Fruit fly (Drosophila melanogaster) whole organism, embryonic: ENCODE data around the gene CG31211.

Experiments
- Awh ChIP-seq: fragments of 200-800 bp; sonication (Bioruptor generic); IDR thresholded peaks from 2 replicates; pipeline ENCODE4, ENCODE4 v1.3.6; 2022; ENCODE audit warnings: missing biosample characterization, missing genetic modification characterization
- Blimp-1 ChIP-seq: fragments of 200-800 bp; sonication (Bioruptor generic); optimal IDR thresholded peaks from 3 replicates; lab custom pipeline; 2018; ENCODE audit warnings: missing biosample characterization, missing genetic modification characterization, mild to moderate bottlenecking, moderate library complexity, missing genetic modification reagents
- CG10366 ChIP-seq: fragments of 200-800 bp; sonication (Bioruptor generic); IDR thresholded peaks from 2 replicates; pipeline ENCODE4 v1.3.6; 2022; ENCODE audit warnings: missing biosample characterization, missing genetic modification characterization
- CG10959 ChIP-seq: fragments of 200-800 bp; sonication (Bioruptor generic); IDR thresholded peaks from 2 replicates; pipeline ENCODE4 v1.3.6; 2022; ENCODE audit warnings: missing biosample characterization, missing genetic modification characterization
- CG12155 ChIP-seq: fragments of 200-800 bp; sonication (Bioruptor generic); optimal IDR thresholded peaks from 3 replicates; lab custom pipeline; 2016; ENCODE audit warnings: missing biosample characterization, missing genetic modification characterization
- CG12299 ChIP-seq: fragments of 200-800 bp; sonication (Bioruptor generic); optimal IDR thresholded peaks from 2 replicates; lab custom pipeline; 2018; ENCODE audit warnings: missing biosample characterization, mild to moderate bottlenecking, missing genetic modification characterization
- CG12659 ChIP-seq: fragments of 200-800 bp; sonication (Bioruptor generic); optimal IDR thresholded peaks from 3 replicates; lab custom pipeline; 2017; ENCODE audit warnings: mild to moderate bottlenecking, missing biosample characterization, missing genetic modification reagents, missing genetic modification characterization
- CG15011 ChIP-seq: fragments of 200-800 bp; sonication (Bioruptor generic); optimal IDR thresholded peaks from 3 replicates; lab custom pipeline; 2018; ENCODE audit warnings: missing biosample characterization, mild to moderate bottlenecking, missing genetic modification characterization
- CG15479 ChIP-seq: fragments of 200-800 bp; sonication (Bioruptor generic); optimal IDR thresholded peaks from 3 replicates; lab custom pipeline; 2019; ENCODE audit warnings: missing biosample characterization, mild to moderate bottlenecking, missing genetic modification characterization, moderate library complexity
- CG1602 ChIP-seq: fragments of 200-800 bp; sonication (Bioruptor generic); optimal IDR thresholded peaks from 3 replicates; lab custom pipeline; 2016; ENCODE audit warnings: missing biosample characterization, missing genetic modification characterization
- CG18599 ChIP-seq: fragments of 200-800 bp; sonication (Bioruptor generic); optimal IDR thresholded peaks from 3 replicates; lab custom pipeline; 2017; ENCODE audit warnings: missing biosample characterization, missing genetic modification characterization, mild to moderate bottlenecking, moderate library complexity, missing genetic modification reagents
- CG34224 ChIP-seq: fragments of 200-800 bp; sonication (Bioruptor generic); IDR thresholded peaks from 3 replicates; pipeline ENCODE4 v1.3.6; 2022; ENCODE audit warnings: missing biosample characterization, missing genetic modification characterization; ENCODE audit not compliant: partially characterized antibody
- CG3838 ChIP-seq: fragments of 200-800 bp; sonication (Bioruptor generic); optimal IDR thresholded peaks from 3 replicates; lab custom pipeline; 2016; ENCODE audit warnings: missing biosample characterization, missing genetic modification characterization
- CG3995 ChIP-seq: fragments of 200-800 bp; sonication (Bioruptor generic); optimal IDR thresholded peaks from 3 replicates; lab custom pipeline; 2016; ENCODE audit warnings: missing biosample characterization, missing genetic modification characterization
- CG4424 ChIP-seq: fragments of 200-800 bp; sonication (Bioruptor generic); optimal IDR thresholded peaks from 3 replicates; lab custom pipeline; 2016; ENCODE audit warnings: missing biosample characterization, missing genetic modification characterization
- CG6689 ChIP-seq: fragments of 200-800 bp; sonication (Bioruptor generic); IDR thresholded peaks from 2 replicates; pipeline ENCODE4 v1.3.6; 2022; ENCODE audit warnings: missing biosample characterization, missing genetic modification characterization
- CG7786 ChIP-seq: fragments of 200-800 bp; sonication (Bioruptor generic); optimal IDR thresholded peaks from 2 replicates; lab custom pipeline; 2016; ENCODE audit warnings: missing biosample characterization, missing genetic modification characterization
- CG7839 ChIP-seq: fragments of 200-800 bp; sonication (Bioruptor generic); optimal IDR thresholded peaks from 3 replicates; lab custom pipeline; 2018; ENCODE audit warnings: missing biosample characterization, mild to moderate bottlenecking, missing genetic modification characterization, moderate library complexity
- CG8281 ChIP-seq: fragments of 200-800 bp; sonication (Bioruptor generic); optimal IDR thresholded peaks from 2 replicates; lab custom pipeline; 2018; ENCODE audit warnings: missing biosample characterization, mild to moderate bottlenecking, missing genetic modification characterization, moderate library complexity
- CG8290 ChIP-seq, 3 experiments: fragments of 200-800 bp; sonication (Bioruptor generic); optimal IDR thresholded peaks; 2 replicates each; lab custom pipeline; 2016 to 2019; ENCODE audit warnings: missing biosample characterization in 3 of 3, missing genetic modification characterization in 3 of 3, mild to moderate bottlenecking in 2 of 3, moderate library complexity in 1 of 3
- CG9609 ChIP-seq: fragments of 200-800 bp; sonication (Bioruptor generic); optimal IDR thresholded peaks from 3 replicates; lab custom pipeline; 2016; ENCODE audit warnings: missing biosample characterization, missing genetic modification characterization
- Dbx ChIP-seq: fragments of 200-800 bp; sonication (Bioruptor generic); IDR thresholded peaks from 3 replicates; pipeline ENCODE4 v1.3.6; 2022; ENCODE audit warnings: missing biosample characterization, missing genetic modification characterization
- Deaf1 ChIP-seq: fragments of 200-800 bp; optimal IDR thresholded peaks from 3 replicates; lab custom pipeline; 2019; ENCODE audit warnings: missing biosample characterization, mild to moderate bottlenecking, missing genetic modification characterization, moderate library complexity
- Dip3 ChIP-seq: fragments of 200-800 bp; sonication (Bioruptor generic); optimal IDR thresholded peaks from 3 replicates; lab custom pipeline; 2016; ENCODE audit warnings: missing biosample characterization, missing genetic modification characterization
- Ets65A ChIP-seq: fragments of 200-800 bp; sonication (Bioruptor generic); peaks from one replicate; lab custom pipeline; 2016; ENCODE audit warnings: missing biosample characterization, missing genetic modification characterization
- HLH4C ChIP-seq: fragments of 200-800 bp; sonication (Bioruptor generic); IDR thresholded peaks from 3 replicates; pipeline ENCODE4 v1.3.6; 2022; ENCODE audit warnings: missing biosample characterization, missing genetic modification characterization; ENCODE audit not compliant: partially characterized antibody
- HLH54F ChIP-seq: fragments of 200-800 bp; sonication (Bioruptor generic); optimal IDR thresholded peaks from 3 replicates; lab custom pipeline; 2016; ENCODE audit warnings: missing biosample characterization, missing genetic modification characterization
- Hmr ChIP-seq: fragments of 200-800 bp; sonication (Bioruptor generic); optimal IDR thresholded peaks from 3 replicates; lab custom pipeline; 2017; ENCODE audit warnings: mild to moderate bottlenecking, missing biosample characterization, missing genetic modification reagents, missing genetic modification characterization
- Myb ChIP-seq: fragments of 200-800 bp; sonication (Bioruptor generic); optimal IDR thresholded peaks from 2 replicates; lab custom pipeline; 2016; ENCODE audit warnings: missing biosample characterization, missing genetic modification characterization
- Side ChIP-seq: fragments of 200-800 bp; sonication (Bioruptor generic); optimal IDR thresholded peaks from 2 replicates; lab custom pipeline; 2016; ENCODE audit warnings: missing biosample characterization, missing genetic modification characterization
- Sry-β ChIP-seq: fragments of 200-800 bp; sonication (Bioruptor generic); optimal IDR thresholded peaks from 2 replicates; lab custom pipeline; 2018; ENCODE audit warnings: missing biosample characterization, mild to moderate bottlenecking, missing genetic modification characterization, moderate library complexity
- Trl ChIP-seq, 3 experiments: fragments of >200 bp in 2 of 3; fragments of 200-800 bp in 1 of 3; sonication (Bioruptor generic) in 1 of 3; optimal IDR thresholded peaks; 2 replicates in 1 of 3; 3 replicates in 2 of 3; lab custom pipeline; 2016 to 2017; ENCODE audit warnings: missing biosample characterization in 1 of 3, missing genetic modification characterization in 1 of 3
- Usf ChIP-seq: fragments of 200-800 bp; sonication (Bioruptor generic); optimal IDR thresholded peaks from 2 replicates; lab custom pipeline; 2017; ENCODE audit warnings: missing genotype, missing biosample characterization, missing genetic modification characterization
- Xbp1 ChIP-seq: fragments of 200-800 bp; sonication (Bioruptor generic); optimal IDR thresholded peaks from 3 replicates; lab custom pipeline; 2016; ENCODE audit warnings: missing biosample characterization, mild to moderate bottlenecking, missing genetic modification characterization
- abd-A ChIP-seq: fragments of 200-800 bp; sonication (Bioruptor generic); optimal IDR thresholded peaks from 3 replicates; lab custom pipeline; 2019; ENCODE audit warnings: missing biosample characterization, mild to moderate bottlenecking, missing genetic modification characterization, moderate library complexity
- ash1 ChIP-seq: fragments of 200-800 bp; sonication (Bioruptor generic); optimal IDR thresholded peaks from 2 replicates; lab custom pipeline; 2018; ENCODE audit warnings: missing biosample characterization, mild to moderate bottlenecking, missing genetic modification characterization
- bowl ChIP-seq: fragments of 200-800 bp; sonication (Bioruptor generic); IDR thresholded peaks from 2 replicates; pipeline ENCODE4 v1.3.6; 2022; ENCODE audit warnings: missing biosample characterization, missing genetic modification characterization
- cas ChIP-seq: fragments of 200-800 bp; sonication (Bioruptor generic); IDR thresholded peaks from 2 replicates; pipeline ENCODE4 v1.3.6; 2022; ENCODE audit warnings: missing biosample characterization, missing genetic modification characterization
- chinmo ChIP-seq: fragments of 200-800 bp; sonication (Bioruptor generic); IDR thresholded peaks from 4 replicates; pipeline ENCODE4 v1.3.6; 2022; ENCODE audit warnings: missing biosample characterization, missing genetic modification characterization; ENCODE audit not compliant: partially characterized antibody
- corto ChIP-seq: fragments of 200-800 bp; sonication (Bioruptor generic); optimal IDR thresholded peaks from 2 replicates; lab custom pipeline; 2016; ENCODE audit warnings: missing biosample characterization, mild to moderate bottlenecking, missing genetic modification characterization, moderate library complexity
- da ChIP-seq: fragments of 200-800 bp; sonication (Bioruptor generic); optimal IDR thresholded peaks from 2 replicates; lab custom pipeline; 2016; ENCODE audit warnings: missing biosample characterization, missing genetic modification characterization
- her ChIP-seq: fragments of 200-800 bp; sonication (Bioruptor generic); optimal IDR thresholded peaks from 2 replicates; lab custom pipeline; 2016; ENCODE audit warnings: missing biosample characterization, missing genetic modification characterization
- knrl ChIP-seq: fragments of 200-800 bp; sonication (Bioruptor generic); IDR thresholded peaks from 3 replicates; pipeline ENCODE4 v1.3.6; 2022; ENCODE audit warnings: missing biosample characterization, missing genetic modification characterization; ENCODE audit not compliant: partially characterized antibody
- pita ChIP-seq: fragments of 200-800 bp; sonication (Bioruptor generic); optimal IDR thresholded peaks from 2 replicates; lab custom pipeline; 2017; ENCODE audit warnings: missing biosample characterization, mild to moderate bottlenecking, missing genetic modification characterization
- repo ChIP-seq: fragments of 200-800 bp; sonication (Bioruptor generic); optimal IDR thresholded peaks from 2 replicates; lab custom pipeline; 2016; ENCODE audit warnings: missing biosample characterization, missing genetic modification characterization
- salm ChIP-seq: fragments of 200-800 bp; sonication (Bioruptor generic); optimal IDR thresholded peaks from 2 replicates; lab custom pipeline; 2018; ENCODE audit warnings: missing biosample characterization, mild to moderate bottlenecking, missing genetic modification characterization
- sd ChIP-seq: fragments of 200-800 bp; sonication (Bioruptor generic); optimal IDR thresholded peaks from 3 replicates; lab custom pipeline; 2018; ENCODE audit warnings: missing biosample characterization, mild to moderate bottlenecking, missing genetic modification characterization, moderate library complexity
- sens-2 ChIP-seq: fragments of 200-800 bp; sonication (Bioruptor generic); IDR thresholded peaks from 2 replicates; pipeline ENCODE4 v1.3.6; 2022; ENCODE audit warnings: missing biosample characterization, missing genetic modification characterization
- stc ChIP-seq: fragments of 200-800 bp; sonication (Bioruptor generic); IDR thresholded peaks from 2 replicates; pipeline ENCODE4 v1.3.6; 2022; ENCODE audit warnings: missing biosample characterization, missing genetic modification characterization
- trem ChIP-seq: fragments of 200-800 bp; optimal IDR thresholded peaks from 3 replicates; lab custom pipeline; 2019; ENCODE audit warnings: missing biosample characterization, mild to moderate bottlenecking, missing genetic modification characterization, moderate library complexity
- unpg ChIP-seq: fragments of 200-800 bp; sonication (Bioruptor generic); optimal IDR thresholded peaks from 3 replicates; lab custom pipeline; 2018; ENCODE audit warnings: missing biosample characterization, mild to moderate bottlenecking, missing genetic modification characterization, moderate library complexity

Gene CG31211

DNA sequence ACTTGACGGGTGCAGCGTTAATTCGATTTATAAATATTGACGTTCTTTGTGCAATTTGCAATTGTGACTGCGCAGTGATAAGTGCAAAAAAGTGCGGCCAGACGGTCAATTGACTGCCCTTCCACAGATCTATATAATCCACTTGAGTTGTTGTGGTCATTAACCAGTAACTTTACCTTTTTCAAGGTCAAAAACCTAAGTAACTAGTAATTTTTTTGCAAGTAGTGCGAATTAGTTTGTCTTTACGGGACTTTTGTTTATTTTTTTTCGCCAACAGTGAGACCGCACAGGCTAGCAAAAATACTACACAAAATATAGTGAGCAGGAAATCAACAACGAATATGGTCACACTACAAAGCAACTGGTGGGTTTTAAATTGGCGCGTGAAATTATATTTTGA, 25.2 kb downstream of the CG31211 start, which contains the start of gene Tango9 (continued):
- TF ChIP-seq stc (GFP tag; lab: Robert Waterston, UW) (no peak), CG8281 (tag; lab: Kevin White, UChicago) (no peak), CG8290 (GFP tag; optimal IDR thresholded peaks at IDR 0.05; lab: Kevin White, UChicago) (no peak), CG8290 (tag; optimal IDR thresholded peaks at IDR 0.05; lab: Kevin White, UChicago) (peak in 1 of 2 experiments; percentile 36), trem (tag; lab: Kevin White, UChicago) (peak; percentile 63), CG7839 (no peak), CG12299 (tag; lab: Kevin White, UChicago) (peak; percentile 19), Trl (optimal IDR thresholded peaks at IDR 0.05; lab: Kevin White, UChicago) (no peak), Trl (GFP tag; optimal IDR thresholded peaks at IDR 0.05; lab: Kevin White, UChicago) (no peak), Dbx (GFP tag; lab: Robert Waterston, UW) (no peak), CG3995 (peak; percentile 47), Hmr (GFP tag; lab: Kevin White, UChicago) (peak; percentile 52), CG4424 (no peak), CG15011 (GFP tag; lab: Kevin White, UChicago) (no peak), Xbp1 (GFP tag; lab: Kevin White, UChicago) (no peak), HLH4C (GFP tag; lab: Robert Waterston, UW) (no peak), cas (GFP tag; lab: Robert Waterston, UW) (no peak), Blimp-1 (GFP tag; lab: Kevin White, UChicago) (no peak), Usf (GFP tag; lab: Kevin White, UChicago) (no peak), CG18599 (GFP tag; lab: Kevin White, UChicago) (no peak), CG1602 (GFP tag; lab: Kevin White, UChicago) (no peak), CG10366 (no peak), knrl (GFP tag; lab: Robert Waterston, UW) (peak; percentile 33; the same call in 1 of the 3 replicates), CG34224 (GFP tag; lab: Robert Waterston, UW) (no peak), pita (GFP tag; lab: Kevin White, UChicago) (no peak), salm (no peak), corto (GFP tag; lab: Kevin White, UChicago) (no peak), unpg (GFP tag; lab: Kevin White, UChicago) (no peak), CG9609 (GFP tag; lab: Kevin White, UChicago) (no peak), CG3838 (GFP tag; lab: Kevin White, UChicago) (no peak), ash1 (GFP tag; lab: Kevin White, UChicago) (no peak), her (GFP tag; lab: Kevin White, UChicago) (peak; percentile 22), sd (tag; lab: Kevin White, UChicago) (no peak), Dip3 (no peak), Awh (no peak), chinmo (GFP tag; lab: Robert Waterston, UW) (no peak), CG12155 (no peak), abd-A (no peak), Sry-β (GFP tag; lab: Kevin White, UChicago) (no peak), CG10959 (GFP tag; lab: Robert Waterston, UW) (no peak), bowl (no peak), Deaf1 (no peak), sens-2 (no peak), Myb (peak; percentile 61), HLH54F (no peak), Ets65A (GFP tag; lab: Kevin White, UChicago) (no peak), CG12659 (GFP tag; lab: Kevin White, UChicago) (peak; percentile 31), da (GFP tag; lab: Kevin White, UChicago) (no peak), CG15479 (GFP tag; lab: Kevin White, UChicago) (no peak), Side (no peak), CG7786 (GFP tag; lab: Kevin White, UChicago) (no peak), CG6689 (GFP tag; lab: Robert Waterston, UW) (no peak), repo (no peak)
